Worm (Caenorhabditis elegans) whole organism, mixed stage, embryonic: ENCODE results near the gene Y43F8C.17.

Experiments used
- bed-3 ChIP-seq: fragments of 200-800 bp; sonication (Bioruptor generic); optimal IDR thresholded peaks from 3 replicates; lab custom pipeline; 2018; ENCODE audit warnings: mild to moderate bottlenecking, missing genetic modification characterization, moderate library complexity, missing compliant biosample characterization
- mab-5 ChIP-seq: fragments of 150-350 bp; optimal IDR thresholded peaks from 2 replicates; lab custom pipeline; 2014; ENCODE audit warnings: missing biosample characterization, missing genetic modification characterization
- nhr-28 ChIP-seq: fragments of 150-350 bp; optimal IDR thresholded peaks from 2 replicates; lab custom pipeline; 2014; ENCODE audit warnings: missing biosample characterization, missing genetic modification characterization
- snpc-4 ChIP-seq: fragments of 150-350 bp; optimal IDR thresholded peaks from 2 replicates; lab custom pipeline; 2014; ENCODE audit warnings: missing biosample characterization, missing genetic modification characterization

ce11 chrV:19728731-19729130 lies 12.8 kb downstream of the Y43F8C.17 start, which contains the start of gene Y116F11A.3:
- TF ChIP-seq snpc-4 (tag; lab: Kevin White, UChicago) = no peak
- no peak for TF ChIP-seq mab-5 (tag; lab: Kevin White, UChicago)
- TF ChIP-seq bed-3 (GFP tag; lab: Kevin White, UChicago) = no peak
- no peak for TF ChIP-seq nhr-28
